Worm (Caenorhabditis elegans) whole organism, mixed stage, embryonic: ENCODE data around the gene scl-12.

ENCODE experiments used
- M03D4.4 ChIP-seq: sonication (generic microtip); optimal IDR thresholded peaks from 2 replicates; lab custom pipeline; 2017; ENCODE audit warnings: mild to moderate bottlenecking, missing genetic modification characterization, missing compliant biosample characterization
- bed-3 ChIP-seq: fragments of 200-800 bp; sonication (Bioruptor generic); optimal IDR thresholded peaks from 3 replicates; lab custom pipeline; 2018; ENCODE audit warnings: mild to moderate bottlenecking, missing genetic modification characterization, moderate library complexity, missing compliant biosample characterization
- blmp-1 ChIP-seq: fragments of 150-350 bp; optimal IDR thresholded peaks from 2 replicates; lab custom pipeline; 2014; ENCODE audit warnings: missing biosample characterization, missing genetic modification characterization
- ceh-39 ChIP-seq: fragments of 150-350 bp; optimal IDR thresholded peaks from 2 replicates; lab custom pipeline; 2014; ENCODE audit warnings: missing biosample characterization, missing genetic modification characterization
- ceh-83 ChIP-seq: fragments of 200-800 bp; sonication (Bioruptor generic); optimal IDR thresholded peaks from 2 replicates; lab custom pipeline; 2018; ENCODE audit warnings: mild to moderate bottlenecking, missing genetic modification characterization, missing compliant biosample characterization
- cnd-1 ChIP-seq: fragments of 200-800 bp; sonication (Bioruptor generic); optimal IDR thresholded peaks from 2 replicates; lab custom pipeline; 2018; ENCODE audit warnings: mild to moderate bottlenecking, missing genetic modification characterization, missing compliant biosample characterization
- drap-1 ChIP-seq: fragments of 200-800 bp; sonication (Bioruptor generic); optimal IDR thresholded peaks from 3 replicates; lab custom pipeline; 2018; ENCODE audit warnings: mild to moderate bottlenecking, missing genetic modification characterization, missing compliant biosample characterization
- elt-3 ChIP-seq: fragments of 150-350 bp; optimal IDR thresholded peaks from 2 replicates; lab custom pipeline; 2014; ENCODE audit warnings: missing biosample characterization, missing genetic modification characterization
- flh-1 ChIP-seq: fragments of 200-800 bp; sonication (Bioruptor generic); optimal IDR thresholded peaks from 2 replicates; lab custom pipeline; 2018; ENCODE audit warnings: mild to moderate bottlenecking, missing genetic modification characterization, moderate library complexity, missing compliant biosample characterization
- ham-2 ChIP-seq: fragments of 200-800 bp; sonication (Bioruptor generic); optimal IDR thresholded peaks from 2 replicates; lab custom pipeline; 2018; ENCODE audit warnings: mild to moderate bottlenecking, missing genetic modification characterization, missing compliant biosample characterization
- hlh-1 ChIP-seq: fragments of 150-350 bp; optimal IDR thresholded peaks from 2 replicates; lab custom pipeline; 2014; ENCODE audit warnings: missing biosample characterization, missing genetic modification reagents, missing genetic modification characterization
- lin-13 ChIP-seq: fragments of 150-350 bp; optimal IDR thresholded peaks from 2 replicates; lab custom pipeline; 2014; ENCODE audit warnings: missing biosample characterization, missing genetic modification characterization
- lin-32 ChIP-seq: fragments of 200-800 bp; sonication (Bioruptor generic); optimal IDR thresholded peaks from 2 replicates; lab custom pipeline; 2018; ENCODE audit warnings: mild to moderate bottlenecking, missing genetic modification characterization, missing compliant biosample characterization
- lsy-2 ChIP-seq: fragments of 150-350 bp; optimal IDR thresholded peaks from 2 replicates; lab custom pipeline; 2014; ENCODE audit warnings: missing biosample characterization, missing genetic modification characterization
- mab-5 ChIP-seq: fragments of 150-350 bp; optimal IDR thresholded peaks from 2 replicates; lab custom pipeline; 2014; ENCODE audit warnings: missing biosample characterization, missing genetic modification characterization
- mep-1 ChIP-seq: fragments of 150-350 bp; optimal IDR thresholded peaks from 2 replicates; lab custom pipeline; 2017; ENCODE audit warnings: missing biosample characterization, missing genetic modification reagents, missing genetic modification characterization, inconsistent platforms
- mls-2 ChIP-seq: sonication (generic microtip); optimal IDR thresholded peaks from 2 replicates; lab custom pipeline; 2016; ENCODE audit warnings: mild to moderate bottlenecking, missing genetic modification characterization, moderate library complexity, missing compliant biosample characterization
- nhr-12 ChIP-seq: fragments of 150-350 bp; optimal IDR thresholded peaks from 2 replicates; lab custom pipeline; 2014; ENCODE audit warnings: missing biosample characterization, missing genetic modification characterization
- nhr-2 ChIP-seq: fragments of 150-350 bp; optimal IDR thresholded peaks from 2 replicates; lab custom pipeline; 2014; ENCODE audit warnings: missing biosample characterization, missing genetic modification characterization
- nhr-28 ChIP-seq: fragments of 150-350 bp; optimal IDR thresholded peaks from 2 replicates; lab custom pipeline; 2014; ENCODE audit warnings: missing biosample characterization, missing genetic modification characterization
- nhr-76 ChIP-seq: sonication (generic microtip); optimal IDR thresholded peaks from 2 replicates; lab custom pipeline; 2017; ENCODE audit warnings: missing biosample characterization, missing genetic modification characterization
- sem-2 ChIP-seq: fragments of 200-800 bp; sonication (Bioruptor generic); optimal IDR thresholded peaks from 2 replicates; lab custom pipeline; 2018; ENCODE audit warnings: mild to moderate bottlenecking, missing genetic modification characterization, missing compliant biosample characterization
- snpc-4 ChIP-seq: fragments of 150-350 bp; optimal IDR thresholded peaks from 2 replicates; lab custom pipeline; 2014; ENCODE audit warnings: missing biosample characterization, missing genetic modification characterization
- sptf-1 ChIP-seq: sonication (generic microtip); optimal IDR thresholded peaks from 2 replicates; lab custom pipeline; 2017; ENCODE audit warnings: mild to moderate bottlenecking, missing genetic modification characterization, moderate library complexity, missing compliant biosample characterization
- tbx-8 ChIP-seq: fragments of 200-800 bp; sonication (Bioruptor generic); optimal IDR thresholded peaks from 2 replicates; lab custom pipeline; 2018; ENCODE audit warnings: mild to moderate bottlenecking, missing genetic modification characterization, moderate library complexity, missing compliant biosample characterization
- unc-120 ChIP-seq: sonication (generic microtip); optimal IDR thresholded peaks from 2 replicates; lab custom pipeline; 2017; ENCODE audit warnings: missing genetic modification characterization, missing compliant biosample characterization; ENCODE audit not compliant: poor library complexity, severe bottlenecking
- unc-39 ChIP-seq: fragments of 150-350 bp; optimal IDR thresholded peaks from 2 replicates; lab custom pipeline; 2014; ENCODE audit warnings: missing biosample characterization, missing genetic modification characterization
- unc-62 ChIP-seq: fragments of 150-350 bp; optimal IDR thresholded peaks from 2 replicates; lab custom pipeline; 2014; ENCODE audit warnings: missing biosample characterization, missing genetic modification reagents, missing genetic modification characterization
- zip-8 ChIP-seq: fragments of 150-350 bp; optimal IDR thresholded peaks from 2 replicates; lab custom pipeline; 2014; ENCODE audit warnings: missing biosample characterization, missing genetic modification characterization
- ztf-11 ChIP-seq: fragments of 150-350 bp; optimal IDR thresholded peaks from 2 replicates; lab custom pipeline; 2014; ENCODE audit warnings: missing biosample characterization, missing genetic modification characterization

The scl-12 gene

ce11 chrV:3812291-3812690 lies at the start of gene scl-12:
TSS of gene scl-12 (plus strand) at chrV:3812591.
- no peak for TF ChIP-seq nhr-76
- TF ChIP-seq hlh-1 (tag; lab: Kevin White, UChicago) = no peak
- TF ChIP-seq blmp-1 = no peak
- no peak for TF ChIP-seq lin-32 (GFP tag; lab: Kevin White, UChicago)
- no peak for TF ChIP-seq mab-5
- TF ChIP-seq unc-39 = no peak
- TF ChIP-seq zip-8 (tag; lab: Kevin White, UChicago) = no peak
- no peak for TF ChIP-seq sem-2 (GFP tag; lab: Kevin White, UChicago)
- TF ChIP-seq cnd-1 (tag; lab: Kevin White, UChicago) = no peak
- TF ChIP-seq elt-3 (tag; lab: Kevin White, UChicago) = no peak
- TF ChIP-seq lsy-2 (tag; lab: Kevin White, UChicago) = no peak
- TF ChIP-seq ceh-83 (GFP tag; lab: Kevin White, UChicago) = no peak

- TF ChIP-seq zip-8 (tag; lab: Kevin White, UChicago) = no peak
- TF ChIP-seq nhr-12 (tag; lab: Kevin White, UChicago) = no peak
- TF ChIP-seq sptf-1 (tag; lab: Kevin White, UChicago) = no peak
- no peak for TF ChIP-seq lsy-2 (tag; lab: Kevin White, UChicago)
- no peak for TF ChIP-seq mab-5
- no peak for TF ChIP-seq sem-2 (GFP tag; lab: Kevin White, UChicago)
- TF ChIP-seq nhr-28 (tag; lab: Kevin White, UChicago) = no peak
- no peak for TF ChIP-seq ztf-11 (tag; lab: Kevin White, UChicago)
Measured at ce11 chrV:3766904-3767303, 45.5 kb upstream of the scl-12 start, which contains the start of gene Y39H10A.1. TSS of gene Y39H10A.1 (plus strand) at chrV:3767204.

- no peak for TF ChIP-seq mls-2 (tag; lab: Kevin White, UChicago)
- TF ChIP-seq cnd-1 (tag; lab: Kevin White, UChicago) = no peak
- TF ChIP-seq nhr-12 (tag; lab: Kevin White, UChicago) = no peak
- no peak for TF ChIP-seq nhr-76
- TF ChIP-seq M03D4.4 (tag; lab: Kevin White, UChicago) = no peak
- TF ChIP-seq unc-62 (GFP tag; lab: Kevin White, UChicago) = no peak
- no peak for TF ChIP-seq flh-1 (GFP tag; lab: Kevin White, UChicago)
- TF ChIP-seq ceh-83 (GFP tag; lab: Kevin White, UChicago) = no peak
- TF ChIP-seq unc-39 = no peak
- no peak for TF ChIP-seq ceh-39 (tag; lab: Kevin White, UChicago)
- no peak for TF ChIP-seq tbx-8 (GFP tag; lab: Kevin White, UChicago)
- TF ChIP-seq, all 35 proteins: peak for 0
Measured at ce11 chrV:3768270-3768669, 44.1 kb upstream of the scl-12 start, which contains the start of gene R08E5.4. TSS of gene R08E5.4 (plus strand) at chrV:3768570.

- TF ChIP-seq snpc-4 (tag; lab: Kevin White, UChicago) = no peak
- TF ChIP-seq unc-62 (GFP tag; lab: Kevin White, UChicago) = no peak
- TF ChIP-seq mep-1 (tag; lab: Kevin White, UChicago) = no peak
- TF ChIP-seq nhr-12 (tag; lab: Kevin White, UChicago) = no peak
- no peak for TF ChIP-seq unc-39
- TF ChIP-seq flh-1 (GFP tag; lab: Kevin White, UChicago) = no peak
- TF ChIP-seq nhr-28 (tag; lab: Kevin White, UChicago) = no peak
- TF ChIP-seq lin-13 (tag; lab: Kevin White, UChicago) = no peak
- TF ChIP-seq lin-32 (GFP tag; lab: Kevin White, UChicago) = no peak
- TF ChIP-seq nhr-2 (tag; lab: Kevin White, UChicago) = no peak
- TF ChIP-seq ceh-83 (GFP tag; lab: Kevin White, UChicago) = no peak
- no peak for TF ChIP-seq drap-1
- no peak for TF ChIP-seq M03D4.4 (tag; lab: Kevin White, UChicago)
- TF ChIP-seq lsy-2 (tag; lab: Kevin White, UChicago) = no peak
- TF ChIP-seq nhr-76 = no peak
- TF ChIP-seq cnd-1 (tag; lab: Kevin White, UChicago) = no peak
- no peak for TF ChIP-seq zip-8 (tag; lab: Kevin White, UChicago)
- TF ChIP-seq, all 35 proteins: peak for 0
Measured at ce11 chrV:3771437-3772256, 40.7 kb upstream of the scl-12 start, which contains the start of the genes R08E5.1 and rips-1. TSS of gene R08E5.1 (minus strand) at chrV:3771518. TSS of gene rips-1 (plus strand) at chrV:3772021.

- TF ChIP-seq elt-3 (tag; lab: Kevin White, UChicago) = no peak
- no peak for TF ChIP-seq nhr-76
- TF ChIP-seq zip-8 (tag; lab: Kevin White, UChicago) = no peak
- TF ChIP-seq sem-2 (GFP tag; lab: Kevin White, UChicago) = no peak
- TF ChIP-seq unc-120 = no peak
- no peak for TF ChIP-seq cnd-1 (tag; lab: Kevin White, UChicago)
- no peak for TF ChIP-seq bed-3 (GFP tag; lab: Kevin White, UChicago)
- no peak for TF ChIP-seq drap-1
- no peak for TF ChIP-seq ham-2 (GFP tag; lab: Kevin White, UChicago)
- TF ChIP-seq ceh-83 (GFP tag; lab: Kevin White, UChicago) = no peak
Measured at ce11 chrV:3773618-3774017, 38.8 kb upstream of the scl-12 start.
